Worm (Caenorhabditis elegans): Measurements from ENCODE around the gene F14F9.3.
A peak's percentile ranks its signal among the peaks of the same experiment; 100 is the strongest.

Gene F14F9.3

DNA sequence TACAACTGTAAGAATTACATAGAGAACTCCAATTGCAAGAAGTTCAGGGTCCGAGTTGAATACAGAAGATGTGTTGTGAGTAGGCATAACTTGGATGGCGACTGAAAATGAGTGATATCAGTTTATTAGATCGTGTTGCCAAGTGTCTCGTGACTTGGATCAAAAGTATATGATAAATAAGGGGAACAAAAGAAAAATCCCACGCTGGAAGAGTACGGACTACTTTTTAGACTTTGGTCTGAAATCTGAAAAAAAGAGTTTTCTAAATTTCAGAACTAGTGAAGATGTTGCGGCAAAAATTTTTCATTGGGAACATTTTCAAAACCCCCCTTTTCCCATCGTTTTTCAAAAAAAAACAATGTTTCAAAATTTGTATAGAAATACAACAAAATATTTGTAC is 31.6 kb downstream of the F14F9.3 start, which contains the start of gene srt-64:
TSS of gene srt-64 (minus strand) at position 101 of the 400 bp plus-strand sequence.
- TF ChIP-seq fkh-10 (GFP tag; optimal IDR thresholded peaks at IDR 0.05) (no peak), nhr-67 (tag; optimal IDR thresholded peaks at IDR 0.05) (no peak), fkh-2 (tag; optimal IDR thresholded peaks at IDR 0.05) (no peak), egl-27 (tag; optimal IDR thresholded peaks at IDR 0.05) (no peak), elt-2 (tag; optimal IDR thresholded peaks at IDR 0.05) (no peak)

DNA sequence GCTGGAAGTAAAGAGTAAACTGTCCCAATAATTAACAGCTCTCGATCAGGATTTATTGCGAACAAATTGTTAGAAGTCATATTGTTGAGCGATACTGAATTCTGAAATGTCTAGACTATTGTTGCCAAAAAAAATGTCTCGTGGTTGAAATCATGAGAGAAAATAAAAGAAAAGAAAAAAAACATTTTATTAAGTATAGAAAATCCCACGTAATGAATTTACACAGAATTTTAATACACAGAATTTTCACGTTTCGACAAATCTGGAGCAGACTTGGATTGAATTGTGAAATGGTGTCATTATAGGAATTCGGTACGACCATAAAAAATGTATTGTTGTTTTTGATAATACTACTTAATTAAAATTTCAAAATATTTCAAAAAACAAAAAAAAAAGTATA is 34.8 kb downstream of the F14F9.3 start, which contains the start of gene srt-65:
TSS of gene srt-65 (minus strand) at position 101 of the 400 bp plus-strand sequence.
- TF ChIP-seq snpc-4 (tag; optimal IDR thresholded peaks at IDR 0.05): no peak
- no peak for TF ChIP-seq ztf-4 (tag; optimal IDR thresholded peaks at IDR 0.05)
- TF ChIP-seq nhr-28 (tag; optimal IDR thresholded peaks at IDR 0.05): no peak
- TF ChIP-seq nhr-237 (tag; optimal IDR thresholded peaks at IDR 0.05): no peak
- TF ChIP-seq ZK546.5 (tag; optimal IDR thresholded peaks at IDR 0.05): no peak
- TF ChIP-seq fkh-10 (GFP tag; optimal IDR thresholded peaks at IDR 0.05): no peak
- no peak for TF ChIP-seq daf-12 (tag; optimal IDR thresholded peaks at IDR 0.05)
- TF ChIP-seq nhr-77 (tag; optimal IDR thresholded peaks at IDR 0.05): no peak
- no peak for TF ChIP-seq nhr-11 (tag; optimal IDR thresholded peaks at IDR 0.05)
- TF ChIP-seq nhr-23 (tag; optimal IDR thresholded peaks at IDR 0.05): no peak
- TF ChIP-seq ceh-82 (tag; optimal IDR thresholded peaks at IDR 0.05): no peak
- TF ChIP-seq tbx-2 (tag; optimal IDR thresholded peaks at IDR 0.05): no peak
- TF ChIP-seq lin-39 (tag; optimal IDR thresholded peaks at IDR 0.05): no peak
- no peak for TF ChIP-seq aly-2 (tag; optimal IDR thresholded peaks at IDR 0.05)
- TF ChIP-seq eor-1 (tag; optimal IDR thresholded peaks at IDR 0.05): no peak
- no peak for TF ChIP-seq unc-62 (GFP tag; optimal IDR thresholded peaks at IDR 0.05)

DNA sequence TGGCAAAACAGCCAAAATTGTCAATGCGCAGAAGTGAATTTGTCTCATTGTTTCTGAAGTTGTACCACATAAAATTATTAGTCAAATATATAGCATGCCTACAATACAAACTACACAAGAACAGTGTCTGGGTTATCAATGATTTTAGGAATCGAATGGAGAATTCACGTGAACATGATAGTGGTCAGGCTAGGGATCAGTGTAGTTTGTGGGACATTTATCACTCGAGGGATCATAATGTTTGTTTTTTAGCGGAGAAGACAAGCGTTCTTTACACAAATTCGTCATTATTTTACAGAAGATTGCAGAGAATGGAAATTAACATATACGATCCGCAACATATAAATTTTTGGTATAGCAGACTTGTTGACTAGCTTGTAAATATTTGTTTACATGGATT is 39.2 kb downstream of the F14F9.3 start, which contains the start of gene ugt-51:
TSS of gene ugt-51 (minus strand) at position 101 of the 400 bp plus-strand sequence.
- no peak for TF ChIP-seq nhr-25 (tag; optimal IDR thresholded peaks at IDR 0.05)
- TF ChIP-seq ztf-11 (tag; optimal IDR thresholded peaks at IDR 0.05): no peak
- TF ChIP-seq nfya-1 (tag; optimal IDR thresholded peaks at IDR 0.05; ENCODE audit: insufficient read depth): no peak
- peak; percentile 17 for TF ChIP-seq pqm-1 (tag; optimal IDR thresholded peaks at IDR 0.05)
- no peak for TF ChIP-seq fkh-2 (tag; optimal IDR thresholded peaks at IDR 0.05)
- TF ChIP-seq egl-5 (tag; optimal IDR thresholded peaks at IDR 0.05): no peak
- no peak for TF ChIP-seq ceh-9 (tag; optimal IDR thresholded peaks at IDR 0.05)

DNA sequence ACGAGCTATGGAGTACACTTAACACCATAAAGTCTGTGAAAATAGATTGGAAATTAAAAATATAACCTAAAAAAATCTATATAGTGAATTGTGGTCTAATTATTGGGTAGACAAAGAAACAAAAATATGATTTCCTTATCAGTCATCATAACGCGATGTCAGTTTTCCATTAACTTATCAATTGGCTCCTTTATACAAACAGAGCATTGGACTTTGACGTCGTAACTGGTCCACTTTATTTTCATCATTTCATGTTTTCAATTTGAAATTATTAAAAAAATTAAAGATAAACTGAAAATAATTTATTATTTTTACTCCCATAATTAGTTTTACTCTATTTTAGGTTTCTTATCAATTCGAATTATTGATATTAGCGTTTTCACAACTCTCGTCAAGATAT is 40.0 kb downstream of the F14F9.3 start:
- TF ChIP-seq elt-2 (tag; optimal IDR thresholded peaks at IDR 0.05) (peak; percentile 47), nhr-12 (tag; optimal IDR thresholded peaks at IDR 0.05) (no peak), tbx-2 (tag; optimal IDR thresholded peaks at IDR 0.05) (no peak), fos-1 (tag; optimal IDR thresholded peaks at IDR 0.05) (no peak), egl-5 (tag; optimal IDR thresholded peaks at IDR 0.05) (no peak), daf-12 (tag; optimal IDR thresholded peaks at IDR 0.05) (no peak), skn-1 (tag; optimal IDR thresholded peaks at IDR 0.05) (no peak), ztf-11 (tag; optimal IDR thresholded peaks at IDR 0.05) (no peak), pqm-1 (tag; optimal IDR thresholded peaks at IDR 0.05) (peak; percentile 42), nhr-67 (tag; optimal IDR thresholded peaks at IDR 0.05) (no peak), sea-2 (GFP tag; optimal IDR thresholded peaks at IDR 0.05) (no peak), lin-15B (tag; optimal IDR thresholded peaks at IDR 0.05) (no peak), snpc-4 (tag; optimal IDR thresholded peaks at IDR 0.05) (no peak)

DNA sequence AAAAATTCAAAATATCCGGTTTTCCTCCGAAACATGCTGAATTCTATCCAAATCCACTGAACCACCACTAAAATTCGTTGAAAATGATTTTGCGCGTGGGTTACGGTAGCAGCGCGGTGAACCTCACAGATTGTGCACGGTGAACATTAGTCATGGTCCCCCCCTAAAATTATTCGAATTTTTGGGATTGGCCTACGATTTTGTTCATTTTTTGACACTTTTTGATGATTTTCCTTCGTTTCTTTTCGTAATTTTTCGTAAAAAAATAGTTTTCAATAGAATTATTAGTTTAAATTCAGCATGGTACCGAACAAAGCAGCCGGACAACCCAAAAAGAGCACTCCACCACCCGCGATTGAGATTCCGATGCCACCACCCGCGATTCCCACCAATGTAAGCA is 43.6 kb downstream of the F14F9.3 start, which contains the start of gene C03A7.2:
TSS of gene C03A7.2 (plus strand) at position 301 of the 400 bp plus-strand sequence.
- no peak for TF ChIP-seq nhr-11 (tag; optimal IDR thresholded peaks at IDR 0.05)
- no peak for TF ChIP-seq ceh-28 (tag; optimal IDR thresholded peaks at IDR 0.05)
- no peak for TF ChIP-seq ama-1 (optimal IDR thresholded peaks at IDR 0.05)
- no peak for TF ChIP-seq nhr-12 (tag; optimal IDR thresholded peaks at IDR 0.05)
- TF ChIP-seq zag-1 (tag; optimal IDR thresholded peaks at IDR 0.05): no peak
- TF ChIP-seq lsy-12 (tag; optimal IDR thresholded peaks at IDR 0.05): no peak
- no peak for TF ChIP-seq egl-27 (tag; optimal IDR thresholded peaks at IDR 0.05)
- no peak for TF ChIP-seq elt-2 (tag; optimal IDR thresholded peaks at IDR 0.05)
- no peak for TF ChIP-seq fkh-2 (tag; optimal IDR thresholded peaks at IDR 0.05)
- TF ChIP-seq fos-1 (tag; optimal IDR thresholded peaks at IDR 0.05): no peak
- no peak for TF ChIP-seq ztf-4 (tag; optimal IDR thresholded peaks at IDR 0.05)
- no peak for TF ChIP-seq fkh-10 (GFP tag; optimal IDR thresholded peaks at IDR 0.05)
- TF ChIP-seq nhr-237 (tag; optimal IDR thresholded peaks at IDR 0.05): no peak
- TF ChIP-seq snpc-4 (tag; optimal IDR thresholded peaks at IDR 0.05): no peak
- TF ChIP-seq R02D3.7 (tag; optimal IDR thresholded peaks at IDR 0.05): no peak
- no peak for TF ChIP-seq elt-1 (tag; optimal IDR thresholded peaks at IDR 0.05)
- no peak for TF ChIP-seq nhr-28 (tag; optimal IDR thresholded peaks at IDR 0.05)
- TF ChIP-seq ZK546.5 (tag; optimal IDR thresholded peaks at IDR 0.05): no peak
- TF ChIP-seq unc-62 (GFP tag; optimal IDR thresholded peaks at IDR 0.05): no peak
- no peak for TF ChIP-seq aly-2 (tag; optimal IDR thresholded peaks at IDR 0.05)

All from whole organism, L3 larva.